Fruit fly (Drosophila melanogaster) Kc167 (cell line): Measurements from ENCODE around the gene CG33116.

ENCODE experiments used
- Myc ChIP-seq: fragments of >200 bp; optimal IDR thresholded peaks from 2 replicates; lab custom pipeline; 2017; ENCODE audit warnings: missing external identifiers
- Sin3A ChIP-seq: fragments of >200 bp; optimal IDR thresholded peaks from 2 replicates; lab custom pipeline; 2018; ENCODE audit warnings: missing external identifiers

DNA sequence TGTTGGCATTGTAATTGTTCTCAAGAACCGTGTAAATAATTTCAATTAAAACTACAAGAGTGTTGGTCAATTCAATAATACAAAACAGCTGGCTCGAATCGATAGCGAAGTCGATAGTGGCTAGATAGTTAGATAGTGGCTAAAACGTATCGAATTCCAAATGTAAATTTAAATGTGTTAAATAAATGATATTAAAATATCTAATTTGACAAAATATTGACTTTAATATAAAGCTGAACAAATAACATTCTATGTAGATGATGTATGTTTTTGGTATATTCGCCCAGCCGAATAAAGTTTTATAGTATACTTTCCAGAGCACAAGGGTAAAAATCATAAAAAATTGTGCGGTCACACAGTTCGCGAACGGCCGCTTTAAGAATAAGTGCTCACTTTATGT, 7.0 kb upstream of the CG33116 start, which contains the start of the genes Dpm1 and CG10137:
- no peak for TF ChIP-seq Myc (lab: Kevin White, UChicago)
- TF ChIP-seq Sin3A (lab: Kevin White, UChicago), result no peak
